Worm (Caenorhabditis elegans) whole organism, L2 larva: ENCODE measurements around the gene spv-1.
A peak's percentile ranks its signal among the peaks of the same experiment; 100 is the strongest.

Experiments used
- C34F6.9 ChIP-seq: fragments of 150-350 bp; optimal IDR thresholded peaks from 2 replicates; lab custom pipeline; 2014; ENCODE audit warnings: missing biosample characterization, missing genetic modification characterization
- F13H6.1 ChIP-seq: sonication (generic microtip); optimal IDR thresholded peaks from 2 replicates; lab custom pipeline; 2016; ENCODE audit warnings: missing genetic modification characterization, missing compliant biosample characterization
- alr-1 ChIP-seq: fragments of 150-350 bp; optimal IDR thresholded peaks from 2 replicates; lab custom pipeline; 2014; ENCODE audit warnings: missing biosample characterization, missing genetic modification characterization
- ama-1 ChIP-seq: fragments of 150-350 bp; optimal IDR thresholded peaks from 2 replicates; lab custom pipeline; 2018; ENCODE audit warnings: inconsistent platforms
- blmp-1 ChIP-seq: sonication (generic microtip); optimal IDR thresholded peaks from 2 replicates; lab custom pipeline; 2017; ENCODE audit warnings: missing genetic modification characterization, mild to moderate bottlenecking, missing compliant biosample characterization, antibody characterized with exemption, moderate library complexity; ENCODE audit not compliant: insufficient read depth
- ceh-82 ChIP-seq: fragments of 150-350 bp; optimal IDR thresholded peaks from 2 replicates; lab custom pipeline; 2014; ENCODE audit warnings: missing biosample characterization, missing genetic modification characterization
- crh-2 ChIP-seq: sonication (generic microtip); optimal IDR thresholded peaks from 2 replicates; lab custom pipeline; 2017; ENCODE audit warnings: missing biosample characterization, missing genetic modification characterization
- egl-27 ChIP-seq: sonication (generic microtip); optimal IDR thresholded peaks from 3 replicates; lab custom pipeline; 2017; ENCODE audit warnings: missing biosample characterization, missing genetic modification reagents, missing genetic modification characterization
- fos-1 ChIP-seq: fragments of 150-350 bp; optimal IDR thresholded peaks from 2 replicates; lab custom pipeline; 2014; ENCODE audit warnings: missing biosample characterization, missing genetic modification characterization
- gmeb-1 ChIP-seq: fragments of 150-350 bp; optimal IDR thresholded peaks from 2 replicates; lab custom pipeline; 2014; ENCODE audit warnings: missing biosample characterization, missing genetic modification characterization
- lin-11 ChIP-seq: fragments of 150-350 bp; sonication (generic microtip); optimal IDR thresholded peaks from 2 replicates; lab custom pipeline; 2014; ENCODE audit warnings: missing biosample characterization, missing genetic modification characterization, inconsistent platforms, mixed read lengths
- lin-39 ChIP-seq: fragments of 150-350 bp; optimal IDR thresholded peaks from 2 replicates; lab custom pipeline; 2014; ENCODE audit warnings: missing biosample characterization, missing genetic modification reagents, missing genetic modification characterization
- lsy-2 ChIP-seq, 2 experiments: fragments of 150-350 bp in 1 of 2; sonication (generic microtip) in 1 of 2; optimal IDR thresholded peaks; 2 replicates each; lab custom pipeline; 2014 to 2017; ENCODE audit warnings: missing biosample characterization in 2 of 2, missing genetic modification characterization in 2 of 2
- mab-5 ChIP-seq: fragments of 150-350 bp; optimal IDR thresholded peaks from 2 replicates; lab custom pipeline; 2014; ENCODE audit warnings: missing biosample characterization, missing genetic modification characterization
- mbf-1 ChIP-seq: sonication (generic microtip); optimal IDR thresholded peaks from 2 replicates; lab custom pipeline; 2017; ENCODE audit warnings: missing biosample characterization, missing genetic modification characterization
- nhr-10 ChIP-seq: sonication (generic microtip); optimal IDR thresholded peaks from 2 replicates; lab custom pipeline; 2017; ENCODE audit warnings: missing biosample characterization, missing genetic modification characterization
- nhr-11 ChIP-seq: fragments of 150-350 bp; optimal IDR thresholded peaks from 2 replicates; lab custom pipeline; 2014; ENCODE audit warnings: missing biosample characterization, missing genetic modification characterization
- nhr-12 ChIP-seq: fragments of 150-350 bp; optimal IDR thresholded peaks from 2 replicates; lab custom pipeline; 2014; ENCODE audit warnings: missing biosample characterization, missing genetic modification characterization
- nhr-129 ChIP-seq: fragments of 150-350 bp; optimal IDR thresholded peaks from 2 replicates; lab custom pipeline; 2014; ENCODE audit warnings: missing biosample characterization, missing genetic modification characterization
- nhr-21 ChIP-seq: fragments of 150-350 bp; optimal IDR thresholded peaks from 2 replicates; lab custom pipeline; 2014; ENCODE audit warnings: missing biosample characterization, missing genetic modification characterization
- nhr-237 ChIP-seq: fragments of 150-350 bp; optimal IDR thresholded peaks from 2 replicates; lab custom pipeline; 2014; ENCODE audit warnings: missing biosample characterization, missing genetic modification characterization
- nhr-25 ChIP-seq: fragments of 150-350 bp; sonication (generic microtip); optimal IDR thresholded peaks from 3 replicates; lab custom pipeline; 2014; ENCODE audit warnings: missing biosample characterization, missing genetic modification characterization
- nhr-6 ChIP-seq: fragments of 150-350 bp; optimal IDR thresholded peaks from 2 replicates; lab custom pipeline; 2014; ENCODE audit warnings: missing biosample characterization, missing genetic modification characterization
- nhr-77 ChIP-seq: fragments of 150-350 bp; optimal IDR thresholded peaks from 2 replicates; lab custom pipeline; 2014; ENCODE audit warnings: missing biosample characterization, missing genetic modification characterization
- peb-1 ChIP-seq: fragments of 150-350 bp; optimal IDR thresholded peaks from 2 replicates; lab custom pipeline; 2014; ENCODE audit warnings: missing biosample characterization, missing genetic modification characterization
- skn-1 ChIP-seq: sonication (generic microtip); optimal IDR thresholded peaks from 2 replicates; lab custom pipeline; 2017; ENCODE audit warnings: missing biosample characterization, missing genetic modification characterization
- sma-3 ChIP-seq: sonication (generic microtip); optimal IDR thresholded peaks from 2 replicates; lab custom pipeline; 2016; ENCODE audit warnings: missing genetic modification reagents, missing genetic modification characterization, missing compliant biosample characterization
- unc-39 ChIP-seq: fragments of 150-350 bp; optimal IDR thresholded peaks from 2 replicates; lab custom pipeline; 2014; ENCODE audit warnings: missing biosample characterization, missing genetic modification characterization
- unc-55 ChIP-seq: fragments of 150-350 bp; sonication (generic microtip); optimal IDR thresholded peaks from 3 replicates; lab custom pipeline; 2014; ENCODE audit warnings: missing biosample characterization, missing genetic modification reagents, missing genetic modification characterization
- unc-62 ChIP-seq: fragments of 150-350 bp; optimal IDR thresholded peaks from 2 replicates; lab custom pipeline; 2014; ENCODE audit warnings: missing biosample characterization, missing genetic modification reagents, missing genetic modification characterization
- ztf-1 ChIP-seq: fragments of 200-800 bp; sonication (Bioruptor generic); conservative IDR thresholded peaks from 2 replicates; pipeline ENCODE4 v1.3.6; 2022; ENCODE audit warnings: missing genetic modification characterization, missing compliant biosample characterization
- ztf-4 ChIP-seq: fragments of 150-350 bp; optimal IDR thresholded peaks from 2 replicates; lab custom pipeline; 2014; ENCODE audit warnings: missing biosample characterization, missing genetic modification characterization

Gene spv-1

DNA sequence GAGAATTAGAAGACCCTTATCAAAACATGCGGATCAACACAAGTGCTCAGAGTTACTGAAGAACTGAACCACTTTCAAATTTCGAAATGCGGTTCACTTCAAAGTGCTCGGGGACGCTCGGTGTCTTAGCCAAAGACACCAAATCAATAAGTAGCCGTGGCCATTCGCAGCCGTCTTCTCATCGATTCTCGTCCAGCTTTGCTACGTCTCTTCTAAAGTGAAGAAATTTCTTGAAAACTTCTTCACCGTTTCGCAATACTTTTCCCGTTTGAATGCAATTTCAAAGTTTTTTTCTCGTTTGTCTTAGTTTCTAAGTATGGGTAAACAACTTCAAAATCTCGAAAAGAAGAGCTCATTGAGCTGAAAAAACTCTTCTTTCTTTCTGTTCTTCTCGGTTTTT is 43.6 kb downstream of the spv-1 start:
- TF ChIP-seq unc-39 (tag; lab: Kevin White, UChicago) (no peak), blmp-1 (tag; lab: Kevin White, UChicago) (no peak), peb-1 (no peak), nhr-25 (tag; lab: Kevin White, UChicago) (no peak), ztf-1 (GFP tag; lab: Robert Waterston, UW) (no peak), crh-2 (tag; lab: Kevin White, UChicago) (no peak), nhr-77 (tag; lab: Kevin White, UChicago) (no peak), mbf-1 (no peak), skn-1 (tag; lab: Kevin White, UChicago) (no peak), nhr-129 (tag; lab: Kevin White, UChicago) (peak; percentile 20), lin-11 (tag; lab: Kevin White, UChicago) (peak; percentile 23), gmeb-1 (tag; lab: Kevin White, UChicago) (no peak), nhr-237 (tag; lab: Kevin White, UChicago) (no peak), fos-1 (tag; lab: Kevin White, UChicago) (no peak), lsy-2 (tag; optimal IDR thresholded peaks at IDR 0.05; lab: Kevin White, UChicago) (peak in 1 of 2 experiments; percentile 38), ama-1 (lab: Kevin White, UChicago) (no peak), C34F6.9 (peak; percentile 65), alr-1 (tag; lab: Kevin White, UChicago) (no peak), mab-5 (tag; lab: Kevin White, UChicago) (no peak), nhr-6 (tag; lab: Kevin White, UChicago) (no peak), nhr-12 (tag; lab: Kevin White, UChicago) (no peak), unc-55 (GFP tag; lab: Kevin White, UChicago) (peak; percentile 95), unc-62 (no peak)

DNA sequence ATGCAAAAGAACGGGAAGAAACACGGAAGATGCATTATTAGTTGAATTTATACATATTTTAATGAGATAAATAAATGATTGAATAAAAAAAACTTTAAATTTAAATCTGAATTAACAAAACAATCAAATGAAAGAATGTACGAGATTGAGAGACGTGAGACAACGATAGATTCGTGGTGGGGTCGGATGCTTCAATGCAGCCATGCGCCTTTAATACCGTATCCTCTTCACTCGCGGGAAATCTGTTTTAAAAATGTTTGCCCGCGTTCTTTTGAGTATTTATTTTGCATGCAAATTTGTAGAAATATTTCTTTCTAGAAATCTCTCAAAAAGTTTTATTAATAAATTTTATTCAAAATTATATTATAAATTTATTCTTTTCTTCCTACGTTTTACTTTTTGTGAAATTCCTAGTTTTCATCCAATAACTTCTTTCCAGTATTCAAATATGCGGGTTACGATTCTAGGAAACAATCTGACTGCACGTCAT is 48.1 kb downstream of the spv-1 start, which contains the start of gene perm-1:
TSS of gene perm-1 (plus strand) at position 440 of the 490 bp plus-strand sequence.
- TF ChIP-seq ama-1 (lab: Kevin White, UChicago) (no peak), egl-27 (tag; lab: Kevin White, UChicago) (no peak), lsy-2 (tag; optimal IDR thresholded peaks at IDR 0.05; lab: Kevin White, UChicago) (peak in 1 of 2 experiments; percentile 53)

DNA sequence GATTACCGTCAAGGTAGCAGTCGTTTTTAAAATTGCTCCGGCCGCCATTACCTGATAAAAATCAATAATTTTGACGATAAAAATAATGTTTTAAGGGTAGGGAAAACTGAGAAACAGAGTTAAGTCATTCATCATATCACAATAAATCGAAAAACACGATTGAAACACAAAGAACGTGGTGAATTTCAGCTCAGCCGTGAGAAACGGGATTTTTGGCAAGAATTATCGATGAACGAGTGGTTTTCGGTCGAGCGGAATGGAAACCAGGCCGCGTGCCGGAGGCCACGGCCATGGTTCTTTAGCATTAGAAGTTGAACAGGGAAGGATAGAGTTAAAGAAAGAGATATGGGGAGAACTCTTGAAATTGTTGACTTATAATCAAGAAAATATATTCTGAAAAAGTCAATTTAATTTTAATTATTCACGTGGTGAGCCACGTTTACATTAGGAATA is 49.2 kb downstream of the spv-1 start, which contains the start of the genes vha-4 and T01H3.5:
TSS of gene vha-4 (minus strand) at position 51 of the 453 bp plus-strand sequence.
TSS of gene T01H3.5 (plus strand) at position 351 of the 453 bp plus-strand sequence.
- peak; percentile 5 for TF ChIP-seq nhr-129 (tag; lab: Kevin White, UChicago)
- TF ChIP-seq unc-55 (GFP tag; lab: Kevin White, UChicago), result peak; percentile 16
- peak; percentile 62 for TF ChIP-seq fos-1 (tag; lab: Kevin White, UChicago)
- no peak for TF ChIP-seq ztf-4
- TF ChIP-seq lsy-2 (tag; optimal IDR thresholded peaks at IDR 0.05; lab: Kevin White, UChicago), result peak in 1 of 2 experiments; percentile 12
- TF ChIP-seq nhr-25 (tag; lab: Kevin White, UChicago), result no peak

DNA sequence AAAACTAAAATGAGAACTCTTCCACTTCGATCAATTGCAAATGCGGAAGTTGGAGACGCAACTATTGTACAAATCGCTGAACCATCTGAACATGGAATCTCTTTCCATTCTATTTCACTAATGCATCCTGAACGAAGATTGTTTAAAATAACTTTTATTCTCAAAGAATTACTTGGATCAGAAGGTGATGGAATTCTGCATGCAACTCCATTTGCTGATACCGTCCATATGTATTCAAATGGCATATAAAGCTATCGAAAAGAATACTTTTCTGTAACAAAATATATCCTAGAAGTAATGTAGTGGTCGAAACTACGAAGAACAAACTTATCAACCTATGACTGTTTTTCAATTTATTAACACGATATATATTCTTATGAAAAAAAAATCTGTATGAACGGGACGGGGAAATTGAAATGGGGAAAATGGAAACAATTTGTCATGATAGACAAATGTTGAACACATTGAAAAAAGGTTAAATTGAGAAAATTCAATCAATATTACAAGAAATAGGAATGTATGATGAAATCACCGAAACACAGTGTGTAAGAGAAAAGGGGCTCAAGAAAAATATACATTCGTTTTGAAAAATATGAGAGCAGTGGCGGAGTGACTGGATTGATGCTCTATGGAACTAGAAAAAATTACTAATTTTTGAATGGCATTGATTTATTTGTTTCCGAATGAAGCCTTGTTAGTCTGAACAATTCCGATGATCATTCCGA is 50.6 kb downstream of the spv-1 start, which contains the start of gene T01H3.2:
TSS of gene T01H3.2 (minus strand) at position 251 of the 725 bp plus-strand sequence.
- no peak for TF ChIP-seq nhr-21 (tag; lab: Kevin White, UChicago)
- no peak for TF ChIP-seq peb-1
- no peak for TF ChIP-seq mbf-1
- no peak for TF ChIP-seq ztf-4
- no peak for TF ChIP-seq nhr-10 (tag; lab: Kevin White, UChicago)
- no peak for TF ChIP-seq skn-1 (tag; lab: Kevin White, UChicago)
- no peak for TF ChIP-seq fos-1 (tag; lab: Kevin White, UChicago)
- TF ChIP-seq nhr-11 (tag; lab: Kevin White, UChicago), result no peak
- TF ChIP-seq unc-55 (GFP tag; lab: Kevin White, UChicago), result no peak
- TF ChIP-seq gmeb-1 (tag; lab: Kevin White, UChicago), result no peak
- no peak for TF ChIP-seq ceh-82 (tag; lab: Kevin White, UChicago)
- TF ChIP-seq sma-3, result no peak
- TF ChIP-seq lin-11 (tag; lab: Kevin White, UChicago), result no peak
- TF ChIP-seq F13H6.1 (tag; lab: Kevin White, UChicago), result no peak
- peak; percentile 2 for TF ChIP-seq ama-1 (lab: Kevin White, UChicago)
- TF ChIP-seq lin-39 (tag; lab: Kevin White, UChicago), result no peak
- TF ChIP-seq alr-1 (tag; lab: Kevin White, UChicago), result no peak
- TF ChIP-seq lsy-2 (tag; optimal IDR thresholded peaks at IDR 0.05; lab: Kevin White, UChicago), result peak in 1 of 2 experiments; percentile 12
- TF ChIP-seq crh-2 (tag; lab: Kevin White, UChicago), result peak; percentile 3
